Worm (Caenorhabditis elegans) whole organism, late embryonic: ENCODE results near the gene acr-8.
A peak's percentile ranks its signal among the peaks of the same experiment; 100 is the strongest.

Experiments used
- C38D4.7 ChIP-seq: fragments of 200-800 bp; sonication (Bioruptor generic); optimal IDR thresholded peaks from 2 replicates; lab custom pipeline; 2018; ENCODE audit warnings: mild to moderate bottlenecking, missing genetic modification characterization, moderate library complexity, missing compliant biosample characterization
- F13H6.1 ChIP-seq: sonication (generic microtip); optimal IDR thresholded peaks from 2 replicates; lab custom pipeline; 2016; ENCODE audit warnings: missing genetic modification characterization, missing compliant biosample characterization
- K02D7.2 ChIP-seq: sonication (generic microtip); optimal IDR thresholded peaks from 2 replicates; lab custom pipeline; 2017; ENCODE audit warnings: mild to moderate bottlenecking, missing genetic modification characterization, missing compliant biosample characterization
- K09A11.1 ChIP-seq: sonication (generic microtip); optimal IDR thresholded peaks from 2 replicates; lab custom pipeline; 2017; ENCODE audit warnings: antibody characterized with exemption, mild to moderate bottlenecking, missing genetic modification characterization, missing compliant biosample characterization; ENCODE audit not compliant: insufficient read depth
- T23F11.4 ChIP-seq: fragments of 200-800 bp; sonication (Bioruptor generic); optimal IDR thresholded peaks from 2 replicates; lab custom pipeline; 2018; ENCODE audit warnings: mild to moderate bottlenecking, missing genetic modification characterization, missing compliant biosample characterization
- Y22D7AL.16 ChIP-seq: sonication (generic microtip); optimal IDR thresholded peaks from 2 replicates; lab custom pipeline; 2016; ENCODE audit warnings: missing genetic modification characterization, missing compliant biosample characterization
- ahr-1 ChIP-seq: sonication (generic microtip); optimal IDR thresholded peaks from 2 replicates; lab custom pipeline; 2016; ENCODE audit warnings: missing genetic modification characterization, missing compliant biosample characterization
- ama-1 ChIP-seq: fragments of 150-350 bp; optimal IDR thresholded peaks from 2 replicates; lab custom pipeline; 2014
- ceh-14 ChIP-seq: sonication (generic microtip); optimal IDR thresholded peaks from 2 replicates; lab custom pipeline; 2016; ENCODE audit warnings: missing genotype, missing genetic modification characterization, missing compliant biosample characterization
- ceh-19 ChIP-seq: fragments of 200-800 bp; sonication (Bioruptor generic); optimal IDR thresholded peaks from 2 replicates; lab custom pipeline; 2018; ENCODE audit warnings: mild to moderate bottlenecking, missing genetic modification characterization, missing compliant biosample characterization
- ceh-22 ChIP-seq: sonication (generic microtip); optimal IDR thresholded peaks from 2 replicates; lab custom pipeline; 2017; ENCODE audit warnings: missing biosample characterization, missing genetic modification characterization
- ceh-24 ChIP-seq: sonication (generic microtip); optimal IDR thresholded peaks from 2 replicates; lab custom pipeline; 2016; ENCODE audit warnings: mild to moderate bottlenecking, missing genetic modification characterization, missing compliant biosample characterization
- ceh-45 ChIP-seq: fragments of 200-800 bp; sonication (Bioruptor generic); IDR thresholded peaks from 2 replicates; pipeline ENCODE4 v1.3.6; 2022; ENCODE audit warnings: missing genetic modification reagents, missing genetic modification characterization, missing compliant biosample characterization
- ceh-48 ChIP-seq: sonication (generic microtip); optimal IDR thresholded peaks from 2 replicates; lab custom pipeline; 2016; ENCODE audit warnings: missing genetic modification characterization, inconsistent platforms, missing compliant biosample characterization
- ceh-6 ChIP-seq: fragments of 200-800 bp; sonication (Bioruptor generic); optimal IDR thresholded peaks from 2 replicates; lab custom pipeline; 2018; ENCODE audit warnings: mild to moderate bottlenecking, missing genetic modification characterization, missing compliant biosample characterization
- che-1 ChIP-seq: sonication (generic microtip); optimal IDR thresholded peaks from 2 replicates; lab custom pipeline; 2016; ENCODE audit warnings: mild to moderate bottlenecking, missing genetic modification characterization, missing compliant biosample characterization
- dmd-4 ChIP-seq: sonication (generic microtip); optimal IDR thresholded peaks from 2 replicates; lab custom pipeline; 2016; ENCODE audit warnings: borderline replicate concordance, missing genetic modification characterization, missing compliant biosample characterization
- dve-1 ChIP-seq: sonication (generic microtip); optimal IDR thresholded peaks from 2 replicates; lab custom pipeline; 2017; ENCODE audit warnings: antibody characterized with exemption, mild to moderate bottlenecking, missing genetic modification characterization, missing compliant biosample characterization
- elt-2 ChIP-seq: sonication (generic microtip); optimal IDR thresholded peaks from 2 replicates; lab custom pipeline; 2016; ENCODE audit warnings: missing genetic modification reagents, missing genetic modification characterization, missing compliant biosample characterization
- elt-4 ChIP-seq: sonication (generic microtip); optimal IDR thresholded peaks from 2 replicates; lab custom pipeline; 2016; ENCODE audit warnings: missing genetic modification characterization, missing compliant biosample characterization
- ets-4 ChIP-seq: sonication (generic microtip); optimal IDR thresholded peaks from 2 replicates; lab custom pipeline; 2016; ENCODE audit warnings: missing genetic modification characterization, missing compliant biosample characterization
- fax-1 ChIP-seq: sonication (generic microtip); optimal IDR thresholded peaks from 2 replicates; lab custom pipeline; 2016; ENCODE audit warnings: missing genotype, missing genetic modification characterization, missing compliant biosample characterization
- fkh-10 ChIP-seq: fragments of 150-350 bp; optimal IDR thresholded peaks from 2 replicates; lab custom pipeline; 2014; ENCODE audit warnings: missing biosample characterization, missing genetic modification reagents, missing genetic modification characterization
- gmeb-2 ChIP-seq: sonication (generic microtip); optimal IDR thresholded peaks from 2 replicates; lab custom pipeline; 2016; ENCODE audit warnings: missing genetic modification characterization, inconsistent platforms, missing compliant biosample characterization
- hlh-13 ChIP-seq: fragments of 200-800 bp; sonication (Bioruptor generic); optimal IDR thresholded peaks from 2 replicates; lab custom pipeline; 2018; ENCODE audit warnings: mild to moderate bottlenecking, missing genetic modification characterization, missing compliant biosample characterization
- hlh-15 ChIP-seq: sonication (generic microtip); optimal IDR thresholded peaks from 2 replicates; lab custom pipeline; 2016; ENCODE audit warnings: missing genetic modification characterization, missing compliant biosample characterization
- hlh-30 ChIP-seq: sonication (generic microtip); optimal IDR thresholded peaks from 2 replicates; lab custom pipeline; 2017; ENCODE audit warnings: antibody characterized with exemption, missing genetic modification characterization, missing compliant biosample characterization; ENCODE audit not compliant: insufficient read depth
- hlh-6 ChIP-seq: sonication (generic microtip); optimal IDR thresholded peaks from 2 replicates; lab custom pipeline; 2016; ENCODE audit warnings: missing genotype, missing genetic modification characterization, missing compliant biosample characterization
- lin-11 ChIP-seq: fragments of 200-800 bp; sonication (Bioruptor generic); optimal IDR thresholded peaks from 2 replicates; lab custom pipeline; 2018; ENCODE audit warnings: mild to moderate bottlenecking, missing genetic modification characterization, missing compliant biosample characterization
- madf-2 ChIP-seq: sonication (generic microtip); optimal IDR thresholded peaks from 2 replicates; lab custom pipeline; 2017; ENCODE audit warnings: missing genetic modification characterization, missing compliant biosample characterization
- mec-3 ChIP-seq: sonication (generic microtip); optimal IDR thresholded peaks from 2 replicates; lab custom pipeline; 2016; ENCODE audit warnings: borderline replicate concordance, missing genetic modification characterization, missing compliant biosample characterization
- nfya-1 ChIP-seq: sonication (generic microtip); optimal IDR thresholded peaks from 2 replicates; lab custom pipeline; 2017; ENCODE audit warnings: missing genetic modification characterization, mild to moderate bottlenecking, missing compliant biosample characterization, antibody characterized with exemption, moderate library complexity
- nhr-11 ChIP-seq: fragments of 150-350 bp; optimal IDR thresholded peaks from 2 replicates; lab custom pipeline; 2014; ENCODE audit warnings: missing biosample characterization, missing genetic modification characterization
- nhr-232 ChIP-seq: sonication (generic microtip); optimal IDR thresholded peaks from 2 replicates; lab custom pipeline; 2016; ENCODE audit warnings: missing genetic modification characterization, missing compliant biosample characterization
- npax-4 ChIP-seq: sonication (generic microtip); optimal IDR thresholded peaks from 2 replicates; lab custom pipeline; 2016; ENCODE audit warnings: missing genetic modification characterization, missing compliant biosample characterization
- odd-2 ChIP-seq: sonication (generic microtip); optimal IDR thresholded peaks from 2 replicates; lab custom pipeline; 2017; ENCODE audit warnings: antibody characterized with exemption, mild to moderate bottlenecking, missing genetic modification characterization, missing compliant biosample characterization
- pha-2 ChIP-seq: sonication (generic microtip); optimal IDR thresholded peaks from 2 replicates; lab custom pipeline; 2017; ENCODE audit warnings: mild to moderate bottlenecking, missing genetic modification characterization, missing compliant biosample characterization
- pqm-1 ChIP-seq: sonication (generic microtip); optimal IDR thresholded peaks from 2 replicates; lab custom pipeline; 2016; ENCODE audit warnings: missing genetic modification characterization, missing compliant biosample characterization
- ref-2 ChIP-seq: sonication (generic microtip); optimal IDR thresholded peaks from 2 replicates; lab custom pipeline; 2016; ENCODE audit warnings: missing genetic modification characterization, missing compliant biosample characterization
- rnt-1 ChIP-seq: sonication (generic microtip); optimal IDR thresholded peaks from 2 replicates; lab custom pipeline; 2016; ENCODE audit warnings: missing genetic modification characterization, missing compliant biosample characterization
- sdc-2 ChIP-seq: sonication (generic microtip); optimal IDR thresholded peaks from 2 replicates; lab custom pipeline; 2016; ENCODE audit warnings: missing genotype, missing genetic modification characterization, missing compliant biosample characterization
- sox-4 ChIP-seq: sonication (generic microtip); optimal IDR thresholded peaks from 2 replicates; lab custom pipeline; 2017; ENCODE audit warnings: mild to moderate bottlenecking, missing genetic modification characterization, inconsistent platforms, missing compliant biosample characterization
- tbx-2 ChIP-seq: sonication (generic microtip); optimal IDR thresholded peaks from 2 replicates; lab custom pipeline; 2016; ENCODE audit warnings: missing genetic modification characterization, missing compliant biosample characterization
- unc-3 ChIP-seq, 2 experiments: fragments of 200-800 bp in 1 of 2; sonication (Bioruptor generic) in 1 of 2; sonication (generic microtip) in 1 of 2; conservative IDR thresholded peaks in 1 of 2; optimal IDR thresholded peaks in 1 of 2; 2 replicates each; pipeline versions ENCODE4 v1.3.6 to Lab custom; 2016 to 2022; ENCODE audit warnings: missing compliant biosample characterization in 2 of 2, missing genetic modification characterization in 2 of 2, missing genetic modification reagents in 1 of 2
- unc-42 ChIP-seq: sonication (generic microtip); optimal IDR thresholded peaks from 2 replicates; lab custom pipeline; 2016; ENCODE audit warnings: missing genotype, missing genetic modification characterization, missing compliant biosample characterization
- unc-55 ChIP-seq: sonication (generic microtip); optimal IDR thresholded peaks from 2 replicates; lab custom pipeline; 2017; ENCODE audit warnings: missing biosample characterization, missing genetic modification reagents, missing genetic modification characterization
- unc-86 ChIP-seq: sonication (generic microtip); optimal IDR thresholded peaks from 2 replicates; lab custom pipeline; 2016; ENCODE audit warnings: missing genetic modification characterization, missing compliant biosample characterization
- zip-5 ChIP-seq: sonication (generic microtip); optimal IDR thresholded peaks from 2 replicates; lab custom pipeline; 2016; ENCODE audit warnings: missing genetic modification characterization, missing compliant biosample characterization

acr-8 gene

ce11 chrX:10373581-10373980 lies 38.9 kb upstream of the acr-8 start:
- no peak for TF ChIP-seq ahr-1 (tag; lab: Kevin White, UChicago)
- peak; percentile 35 for TF ChIP-seq elt-4

DNA sequence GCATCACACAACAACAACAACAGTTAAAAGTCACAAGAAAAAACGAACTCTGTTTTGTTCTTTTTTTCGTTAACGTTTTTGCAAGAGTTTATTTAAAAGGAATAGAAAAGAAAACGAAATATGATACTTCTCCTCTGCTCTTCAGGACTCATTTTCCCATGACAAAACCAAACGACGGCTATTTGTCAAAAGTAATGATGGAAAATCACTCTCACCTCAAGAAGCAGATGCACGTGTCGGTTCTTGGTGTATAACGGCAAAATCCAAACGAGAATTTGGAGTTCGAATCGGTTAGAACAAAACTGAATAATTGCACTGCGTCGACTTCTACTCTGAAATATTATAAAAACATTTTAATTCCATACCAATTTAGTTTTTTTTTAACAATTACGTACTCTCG lies 35.5 kb upstream of the acr-8 start:
- TF ChIP-seq odd-2 (tag; lab: Kevin White, UChicago), result no peak
- no peak for TF ChIP-seq elt-2
- TF ChIP-seq npax-4 (tag; lab: Kevin White, UChicago), result no peak
- TF ChIP-seq fkh-10 (GFP tag; lab: Kevin White, UChicago), result no peak
- no peak for TF ChIP-seq ets-4
- no peak for TF ChIP-seq unc-55 (GFP tag; lab: Kevin White, UChicago)
- no peak for TF ChIP-seq elt-4
- no peak for TF ChIP-seq ceh-6 (GFP tag; lab: Kevin White, UChicago)
- no peak for TF ChIP-seq dve-1
- TF ChIP-seq mec-3 (tag; lab: Kevin White, UChicago), result no peak

ce11 chrX:10377663-10378062 lies 34.9 kb upstream of the acr-8 start:
- TF ChIP-seq ceh-14 (tag; lab: Kevin White, UChicago) (no peak), pha-2 (tag; lab: Kevin White, UChicago) (no peak), F13H6.1 (peak; percentile 65), ref-2 (tag; lab: Kevin White, UChicago) (peak; percentile 53), dmd-4 (tag; lab: Kevin White, UChicago) (no peak), tbx-2 (peak; percentile 72), madf-2 (tag; lab: Kevin White, UChicago) (peak; percentile 27), pqm-1 (tag; lab: Kevin White, UChicago) (no peak), ets-4 (no peak), npax-4 (tag; lab: Kevin White, UChicago) (no peak), zip-5 (tag; lab: Kevin White, UChicago) (no peak), unc-3 (GFP tag; conservative IDR thresholded peaks at IDR 0.05; lab: Robert Waterston, UW) (no peak), unc-3 (tag; optimal IDR thresholded peaks at IDR 0.05; lab: Kevin White, UChicago) (no peak), ceh-22 (no peak), ceh-48 (tag; lab: Kevin White, UChicago) (no peak), fax-1 (no peak), odd-2 (tag; lab: Kevin White, UChicago) (no peak), unc-55 (GFP tag; lab: Kevin White, UChicago) (no peak), unc-86 (no peak), che-1 (tag; lab: Kevin White, UChicago) (peak; percentile 19), hlh-30 (peak; percentile 83), ama-1 (no peak), lin-11 (tag; lab: Kevin White, UChicago) (peak; percentile 15), sox-4 (tag; lab: Kevin White, UChicago) (peak; percentile 5), hlh-6 (tag; lab: Kevin White, UChicago) (peak; percentile 55), nfya-1 (peak; percentile 76), ceh-45 (GFP tag; lab: Robert Waterston, UW) (0 out of 2 replicates have a peak, but pooled peaks have one; percentile 6), C38D4.7 (no peak), rnt-1 (tag; lab: Kevin White, UChicago) (peak; percentile 44), gmeb-2 (no peak), nhr-11 (tag; lab: Kevin White, UChicago) (no peak), hlh-15 (tag; lab: Kevin White, UChicago) (no peak), hlh-13 (GFP tag; lab: Kevin White, UChicago) (no peak), ahr-1 (tag; lab: Kevin White, UChicago) (no peak), unc-42 (peak; percentile 77), sdc-2 (tag; lab: Kevin White, UChicago) (peak; percentile 70), mec-3 (tag; lab: Kevin White, UChicago) (no peak), T23F11.4 (GFP tag; lab: Kevin White, UChicago) (no peak), elt-4 (no peak), K02D7.2 (no peak), ceh-24 (no peak), nhr-232 (tag; lab: Kevin White, UChicago) (no peak), ceh-19 (GFP tag; lab: Kevin White, UChicago) (no peak), K09A11.1 (tag; lab: Kevin White, UChicago) (peak; percentile 18), Y22D7AL.16 (tag; lab: Kevin White, UChicago) (no peak)
